Fruit fly (Drosophila melanogaster): ENCODE results near the gene CG31664.

DNA sequence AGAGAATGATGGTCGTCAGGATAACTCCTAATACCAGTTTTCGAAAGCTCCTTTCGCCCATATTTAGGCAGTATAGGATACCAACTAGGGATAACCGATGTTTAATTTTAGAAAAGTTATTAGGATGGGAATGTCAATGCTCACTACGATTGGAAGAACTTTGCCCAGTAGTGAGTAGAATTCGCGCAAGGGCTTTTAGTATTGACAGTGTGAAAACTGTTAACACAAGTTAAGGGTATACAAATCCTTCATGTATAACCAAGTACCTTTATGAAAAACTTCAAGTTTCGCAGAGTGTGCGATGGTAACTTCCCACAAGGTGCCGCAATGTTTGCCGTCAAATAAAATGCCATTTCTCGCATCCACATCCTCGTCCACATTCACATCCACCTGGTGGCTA lies 3.1 kb downstream of the CG31664 start, which contains the start of gene CG31933:
- TF ChIP-seq kay (GFP tag; ENCODE audit: borderline replicate concordance), result no peak
- TF ChIP-seq Crg-1 (GFP tag; optimal IDR thresholded peaks at IDR 0.05), result no peak
- TF ChIP-seq Hr96 (GFP tag; optimal IDR thresholded peaks at IDR 0.05), result no peak
- TF ChIP-seq cic (GFP tag; optimal IDR thresholded peaks at IDR 0.05), result no peak
- TF ChIP-seq CG7045 (GFP tag; optimal IDR thresholded peaks at IDR 0.05), result no peak
- no peak for TF ChIP-seq Mnt (GFP tag; optimal IDR thresholded peaks at IDR 0.05)
- no peak for TF ChIP-seq cnc (optimal IDR thresholded peaks at IDR 0.05)
- TF ChIP-seq CG12768 (GFP tag; optimal IDR thresholded peaks at IDR 0.05), result no peak
- TF ChIP-seq CG33017 (tag; optimal IDR thresholded peaks at IDR 0.05), result no peak
- no peak for TF ChIP-seq CG14711 (tag; optimal IDR thresholded peaks at IDR 0.05)
- no peak for TF ChIP-seq tj (GFP tag; optimal IDR thresholded peaks at IDR 0.05)
- no peak for TF ChIP-seq ovo (GFP tag; optimal IDR thresholded peaks at IDR 0.05)
- TF ChIP-seq pad (GFP tag; optimal IDR thresholded peaks at IDR 0.05), result no peak

Measured in whole organism, adult.